Fruit fly (Drosophila melanogaster): ENCODE measurements around the gene CG13998.

Gene CG13998

DNA sequence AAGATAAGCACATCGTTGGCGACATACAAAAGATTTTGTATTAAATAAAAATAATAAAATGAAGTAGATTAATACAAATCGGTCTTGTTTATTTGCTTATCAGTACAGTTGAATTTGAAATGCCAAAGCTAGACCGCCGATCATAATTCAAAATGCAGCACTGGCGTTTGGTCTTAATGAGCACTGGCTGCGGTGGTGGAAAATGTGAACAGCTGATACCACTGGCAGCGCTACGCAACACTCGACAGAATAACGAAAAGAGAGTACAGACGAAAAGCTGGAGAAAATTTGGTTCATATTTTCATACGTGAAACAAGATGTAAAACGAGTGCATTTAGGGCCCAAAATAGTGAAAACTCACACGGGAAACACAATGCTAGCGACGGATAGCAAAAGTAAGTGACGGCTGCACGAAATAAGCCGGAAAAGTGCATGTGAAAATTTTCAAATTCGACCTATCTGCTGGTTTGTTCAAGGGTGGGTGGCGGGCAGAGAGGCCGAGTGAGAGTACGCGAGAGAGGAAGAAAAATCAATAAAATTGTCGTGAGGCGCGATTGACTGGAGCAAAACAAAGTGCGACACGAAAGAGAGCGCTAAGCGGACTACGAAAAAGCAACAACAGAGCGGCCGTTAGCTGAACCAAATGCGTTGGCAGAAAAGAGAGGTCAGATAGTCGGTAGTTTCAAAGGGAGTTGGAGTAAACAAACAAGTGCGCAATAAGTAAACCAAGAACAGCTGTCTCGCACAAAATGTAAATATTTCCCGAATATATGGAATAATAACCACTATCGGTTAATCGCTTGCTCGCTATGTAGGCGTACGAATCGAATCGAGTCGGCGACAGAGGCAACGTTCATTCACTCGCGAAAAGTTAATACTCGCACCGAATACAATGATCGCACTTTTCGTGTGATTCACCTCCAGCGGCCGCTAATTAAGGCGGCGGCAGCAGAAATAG is 49.4 kb downstream of the CG13998 start, which contains the start of gene bchs (continued):
- TF ChIP-seq CG3726 (GFP tag; IDR thresholded peaks at IDR 0.05) = peak; percentile 36; the same call in 1 of the 3 replicates
- peak; percentile 48 for TF ChIP-seq zfh2 (GFP tag; optimal IDR thresholded peaks at IDR 0.05)
- TF ChIP-seq chinmo (GFP tag; IDR thresholded peaks at IDR 0.05; ENCODE audit: partially characterized antibody) = 0 out of 4 replicates have a peak, but pooled peaks have one; percentile 69
- peak; percentile 42; the same call in 1 of the 2 replicates for TF ChIP-seq CG32532 (GFP tag; IDR thresholded peaks at IDR 0.05)
- TF ChIP-seq crc (GFP tag; optimal IDR thresholded peaks at IDR 0.05) = peak; percentile 67
- TF ChIP-seq Antp (GFP tag; optimal IDR thresholded peaks at IDR 0.05) = peak; percentile 67
- peak; percentile 95 for TF ChIP-seq HHEX (GFP tag; optimal IDR thresholded peaks at IDR 0.05)
- TF ChIP-seq CG13287 (GFP tag; IDR thresholded peaks at IDR 0.05; ENCODE audit: partially characterized antibody) = peak; percentile 39
- no peak for TF ChIP-seq Gsc (GFP tag; IDR thresholded peaks at IDR 0.05)
- TF ChIP-seq CG2120 (GFP tag; optimal IDR thresholded peaks at IDR 0.05) = peak; percentile 67
- peak; percentile 91 for TF ChIP-seq sr (GFP tag; IDR thresholded peaks at IDR 0.05)
- no peak for TF ChIP-seq vfl (GFP tag; optimal IDR thresholded peaks at IDR 0.05)
- peak; percentile 81 to 84 for TF ChIP-seq chif (GFP tag; optimal IDR thresholded peaks at IDR 0.05)
- TF ChIP-seq fu2 (GFP tag; optimal IDR thresholded peaks at IDR 0.05) = peak; percentile 18
- peak; percentile 82 for TF ChIP-seq CG3838 (GFP tag; optimal IDR thresholded peaks at IDR 0.05)
- peak; percentile 71 for TF ChIP-seq repo (GFP tag; optimal IDR thresholded peaks at IDR 0.05)
- peak; percentile 45 for TF ChIP-seq CG12155 (GFP tag; optimal IDR thresholded peaks at IDR 0.05)
- peak; percentile 90 for TF ChIP-seq Ets65A (GFP tag)
- TF ChIP-seq CG2129 (GFP tag; IDR thresholded peaks at IDR 0.05; ENCODE audit: partially characterized antibody) = no peak
- TF ChIP-seq jigr1 (GFP tag; IDR thresholded peaks at IDR 0.05) = no peak
- TF ChIP-seq Dfd (GFP tag; optimal IDR thresholded peaks at IDR 0.05) = no peak
- TF ChIP-seq yki (optimal IDR thresholded peaks at IDR 0.05) = no peak
- TF ChIP-seq Neu2 (GFP tag; optimal IDR thresholded peaks at IDR 0.05; ENCODE audit: borderline replicate concordance) = peak; percentile 32
- TF ChIP-seq eve (GFP tag; optimal IDR thresholded peaks at IDR 0.05) = no peak
- TF ChIP-seq MTF-1 (GFP tag; optimal IDR thresholded peaks at IDR 0.05; ENCODE audit: borderline replicate concordance) = peak; percentile 95
- peak; percentile 57 for TF ChIP-seq gcm2 (GFP tag; optimal IDR thresholded peaks at IDR 0.05)
- TF ChIP-seq kay (GFP tag; optimal IDR thresholded peaks at IDR 0.05) = peak; percentile 71
- peak; percentile 85 for TF ChIP-seq CG16863 (GFP tag; optimal IDR thresholded peaks at IDR 0.05)
- peak; percentile 61 for TF ChIP-seq CG3065 (GFP tag; optimal IDR thresholded peaks at IDR 0.05)
- peak; percentile 87 for TF ChIP-seq en (GFP tag; optimal IDR thresholded peaks at IDR 0.05)
- TF ChIP-seq wor (GFP tag; IDR thresholded peaks at IDR 0.05) = no peak
- peak; percentile 81 for TF ChIP-seq Rfx (GFP tag; IDR thresholded peaks at IDR 0.05)
- TF ChIP-seq CG17328 (GFP tag; IDR thresholded peaks at IDR 0.05) = peak; percentile 72
- TF ChIP-seq CG9437 (GFP tag; optimal IDR thresholded peaks at IDR 0.05) = no peak
- peak; percentile 78 for TF ChIP-seq CG11247 (GFP tag; IDR thresholded peaks at IDR 0.05)
- TF ChIP-seq schlank (tag; optimal IDR thresholded peaks at IDR 0.05) = peak; percentile 95
- no peak for TF ChIP-seq pita (GFP tag; optimal IDR thresholded peaks at IDR 0.05)
- TF ChIP-seq CG6765 (GFP tag; optimal IDR thresholded peaks at IDR 0.05) = peak; percentile 92
- TF ChIP-seq CG10543 (GFP tag; optimal IDR thresholded peaks at IDR 0.05) = peak; percentile 96
- peak; percentile 71 for TF ChIP-seq CG6689 (GFP tag; IDR thresholded peaks at IDR 0.05)
- TF ChIP-seq nerfin-2 (GFP tag; IDR thresholded peaks at IDR 0.05; ENCODE audit: partially characterized antibody) = no peak
- peak; percentile 97 for TF ChIP-seq psq (GFP tag; optimal IDR thresholded peaks at IDR 0.05)
- TF ChIP-seq CTCF (GFP tag; optimal IDR thresholded peaks at IDR 0.05) = peak; percentile 60
- TF ChIP-seq H15 (GFP tag; IDR thresholded peaks at IDR 0.05) = no peak
- TF ChIP-seq grn (GFP tag; optimal IDR thresholded peaks at IDR 0.05) = peak; percentile 96
- no peak for TF ChIP-seq esg (GFP tag; conservative IDR thresholded peaks at IDR 0.05)
- TF ChIP-seq Dp (GFP tag; optimal IDR thresholded peaks at IDR 0.05) = peak; percentile 98
- TF ChIP-seq CG14014 (GFP tag; IDR thresholded peaks at IDR 0.05) = peak; percentile 76; the same call in 1 of the 2 replicates
- no peak for TF ChIP-seq gem (tag; optimal IDR thresholded peaks at IDR 0.05)
- peak; percentile 78 for TF ChIP-seq Hsf (GFP tag; optimal IDR thresholded peaks at IDR 0.05)

Data from whole organism, embryonic.